Fruit fly (Drosophila melanogaster) whole organism, adult: Measurements from ENCODE around the gene CG31286.

Source experiments
- CG14711 ChIP-seq: fragments of 200-800 bp; sonication (Bioruptor generic); optimal IDR thresholded peaks from 2 replicates; lab custom pipeline; 2018; ENCODE audit warnings: missing biosample characterization, mild to moderate bottlenecking, missing genetic modification characterization, moderate library complexity
- Clk ChIP-seq: fragments of 200-800 bp; sonication (Bioruptor generic); optimal IDR thresholded peaks from 2 replicates; lab custom pipeline; 2017; ENCODE audit warnings: missing biosample characterization, missing genetic modification characterization
- cic ChIP-seq: fragments of 200-800 bp; sonication (Bioruptor generic); optimal IDR thresholded peaks from 2 replicates; lab custom pipeline; 2017; ENCODE audit warnings: missing biosample characterization, mild to moderate bottlenecking, missing genetic modification characterization, moderate library complexity
- cnc ChIP-seq, 2 experiments: fragments of >200 bp; optimal IDR thresholded peaks; 2 replicates each; lab custom pipeline; 2017

DNA sequence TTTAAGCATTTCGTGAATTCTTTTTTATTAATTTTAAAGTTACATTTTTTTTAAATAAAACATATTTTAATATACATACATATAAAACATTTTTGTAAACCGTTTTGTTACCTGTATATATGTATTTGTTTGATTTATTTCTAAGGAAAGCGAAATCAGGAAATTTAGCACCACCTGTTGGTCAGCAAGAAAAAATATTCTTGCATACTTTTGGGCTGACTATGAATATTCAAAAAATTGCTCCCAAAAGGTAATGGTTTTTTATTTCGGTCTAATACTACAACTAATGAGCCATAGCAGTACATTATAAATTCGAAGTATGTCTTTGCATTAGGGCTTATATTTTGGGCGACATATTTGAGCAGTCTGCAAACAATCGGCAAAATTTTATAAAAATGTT lies 42.6 kb downstream of the CG31286 start:
- TF ChIP-seq cic (no peak), CG14711 (tag; lab: Kevin White, UChicago) (no peak), cnc (optimal IDR thresholded peaks at IDR 0.05; lab: Kevin White, UChicago) (no peak), Clk (GFP tag; lab: Kevin White, UChicago) (no peak)
